Fruit fly (Drosophila melanogaster) whole organism, adult: ENCODE measurements around the gene CG2839.

Experiments used
- CG11617 ChIP-seq: fragments of 200-800 bp; sonication (Bioruptor generic); optimal IDR thresholded peaks from 2 replicates; lab custom pipeline; 2017; ENCODE audit warnings: mild to moderate bottlenecking, missing biosample characterization, missing genetic modification reagents, missing genetic modification characterization
- CG12768 ChIP-seq: fragments of 200-800 bp; sonication (Bioruptor generic); optimal IDR thresholded peaks from 2 replicates; lab custom pipeline; 2017; ENCODE audit warnings: missing biosample characterization, missing genetic modification characterization, mild to moderate bottlenecking, moderate library complexity, missing genetic modification reagents
- CG14711 ChIP-seq: fragments of 200-800 bp; sonication (Bioruptor generic); optimal IDR thresholded peaks from 2 replicates; lab custom pipeline; 2018; ENCODE audit warnings: missing biosample characterization, mild to moderate bottlenecking, missing genetic modification characterization, moderate library complexity
- CG1620 ChIP-seq: fragments of 200-800 bp; sonication (Bioruptor generic); optimal IDR thresholded peaks from 2 replicates; lab custom pipeline; 2016; ENCODE audit warnings: missing biosample characterization, missing genetic modification characterization
- CG33017 ChIP-seq: fragments of 200-800 bp; sonication (Bioruptor generic); optimal IDR thresholded peaks from 2 replicates; lab custom pipeline; 2018; ENCODE audit warnings: missing biosample characterization, mild to moderate bottlenecking, missing genetic modification characterization, moderate library complexity
- CG5204 ChIP-seq: fragments of 200-800 bp; sonication (Bioruptor generic); optimal IDR thresholded peaks from 2 replicates; lab custom pipeline; 2016; ENCODE audit warnings: missing biosample characterization, missing genetic modification characterization
- CG7045 ChIP-seq: fragments of 200-800 bp; sonication (Bioruptor generic); optimal IDR thresholded peaks from 2 replicates; lab custom pipeline; 2017; ENCODE audit warnings: missing biosample characterization, mild to moderate bottlenecking, missing genetic modification characterization
- CG7101 ChIP-seq: fragments of 200-800 bp; sonication (Bioruptor generic); optimal IDR thresholded peaks from 2 replicates; lab custom pipeline; 2018; ENCODE audit warnings: missing biosample characterization, mild to moderate bottlenecking, missing genetic modification characterization, moderate library complexity
- Clk ChIP-seq: fragments of 200-800 bp; sonication (Bioruptor generic); optimal IDR thresholded peaks from 2 replicates; lab custom pipeline; 2017; ENCODE audit warnings: missing biosample characterization, missing genetic modification characterization
- Crg-1 ChIP-seq: fragments of 200-800 bp; sonication (Bioruptor generic); optimal IDR thresholded peaks from 2 replicates; lab custom pipeline; 2016; ENCODE audit warnings: missing biosample characterization, missing genetic modification characterization
- Hr96 ChIP-seq: fragments of 200-800 bp; sonication (Bioruptor generic); optimal IDR thresholded peaks from 2 replicates; lab custom pipeline; 2016; ENCODE audit warnings: missing biosample characterization, missing genetic modification characterization
- Mnt ChIP-seq: fragments of 200-800 bp; sonication (Bioruptor generic); optimal IDR thresholded peaks from 2 replicates; lab custom pipeline; 2016; ENCODE audit warnings: missing biosample characterization, mild to moderate bottlenecking, missing genetic modification characterization
- bab1 ChIP-seq: fragments of 200-800 bp; sonication (Bioruptor generic); optimal IDR thresholded peaks from 3 replicates; lab custom pipeline; 2019; ENCODE audit warnings: missing biosample characterization, mild to moderate bottlenecking, missing genetic modification characterization, moderate library complexity
- cic ChIP-seq: fragments of 200-800 bp; sonication (Bioruptor generic); optimal IDR thresholded peaks from 2 replicates; lab custom pipeline; 2017; ENCODE audit warnings: missing biosample characterization, mild to moderate bottlenecking, missing genetic modification characterization, moderate library complexity
- cnc ChIP-seq, 2 experiments: fragments of >200 bp; optimal IDR thresholded peaks; 2 replicates each; lab custom pipeline; 2017
- kay ChIP-seq: fragments of 200-800 bp; sonication (Bioruptor generic); peaks from one replicate; lab custom pipeline; 2016; ENCODE audit warnings: missing biosample characterization, missing genetic modification characterization, borderline replicate concordance
- ovo ChIP-seq: fragments of 200-800 bp; sonication (Bioruptor generic); optimal IDR thresholded peaks from 2 replicates; lab custom pipeline; 2016; ENCODE audit warnings: missing biosample characterization, missing genetic modification characterization
- pad ChIP-seq: fragments of 200-800 bp; sonication (Bioruptor generic); optimal IDR thresholded peaks from 3 replicates; lab custom pipeline; 2017; ENCODE audit warnings: missing biosample characterization, missing genetic modification characterization, mild to moderate bottlenecking, moderate library complexity, missing genetic modification reagents
- tj ChIP-seq: fragments of 200-800 bp; sonication (Bioruptor generic); optimal IDR thresholded peaks from 3 replicates; lab custom pipeline; 2017; ENCODE audit warnings: missing biosample characterization, mild to moderate bottlenecking, missing genetic modification characterization, moderate library complexity
- toe ChIP-seq: fragments of 200-800 bp; sonication (Bioruptor generic); optimal IDR thresholded peaks from 2 replicates; lab custom pipeline; 2016; ENCODE audit warnings: missing biosample characterization, missing genetic modification characterization

The CG2839 gene

dm6 chr2L:625352-625751 is at the start of gene CG2839:
CG2839 (plus strand) TSS chr2L:625652.
- TF ChIP-seq CG1620 (GFP tag; lab: Kevin White, UChicago) (no peak), tj (GFP tag; lab: Kevin White, UChicago) (no peak), bab1 (GFP tag; lab: Kevin White, UChicago) (no peak), CG7101 (tag; lab: Kevin White, UChicago) (no peak)

dm6 chr2L:576559-577184 is 48.8 kb upstream of the CG2839 start, which contains the start of gene Ptth:
Ptth (minus strand) TSS chr2L:576896.
- TF ChIP-seq cic (no peak), ovo (GFP tag; lab: Kevin White, UChicago) (no peak), bab1 (GFP tag; lab: Kevin White, UChicago) (peak; percentile 10), tj (GFP tag; lab: Kevin White, UChicago) (no peak)

- TF ChIP-seq Clk (GFP tag; lab: Kevin White, UChicago) = no peak
- no peak for TF ChIP-seq CG12768
- no peak for TF ChIP-seq CG1620 (GFP tag; lab: Kevin White, UChicago)
- TF ChIP-seq toe = no peak
- no peak for TF ChIP-seq Hr96 (GFP tag; lab: Kevin White, UChicago)
- TF ChIP-seq pad (GFP tag; lab: Kevin White, UChicago) = no peak
- no peak for TF ChIP-seq Crg-1 (GFP tag; lab: Kevin White, UChicago)
- TF ChIP-seq ovo (GFP tag; lab: Kevin White, UChicago) = no peak
- no peak for TF ChIP-seq CG33017 (tag; lab: Kevin White, UChicago)
- no peak for TF ChIP-seq cic
- no peak for TF ChIP-seq CG7045 (GFP tag; lab: Kevin White, UChicago)
- no peak for TF ChIP-seq CG5204 (GFP tag; lab: Kevin White, UChicago)
Observed at dm6 chr2L:577186-577585, 48.3 kb upstream of the CG2839 start, which contains the start of gene Pph13. Pph13 (plus strand) TSS chr2L:577486.

dm6 chr2L:585268-585667 is 40.2 kb upstream of the CG2839 start:
- no peak for TF ChIP-seq CG33017 (tag; lab: Kevin White, UChicago)
- no peak for TF ChIP-seq Crg-1 (GFP tag; lab: Kevin White, UChicago)
- no peak for TF ChIP-seq Mnt (GFP tag; lab: Kevin White, UChicago)
- no peak for TF ChIP-seq CG7045 (GFP tag; lab: Kevin White, UChicago)
- TF ChIP-seq cnc (optimal IDR thresholded peaks at IDR 0.05; lab: Kevin White, UChicago) = no peak
- TF ChIP-seq CG14711 (tag; lab: Kevin White, UChicago) = no peak
- TF ChIP-seq cic = no peak
- TF ChIP-seq CG1620 (GFP tag; lab: Kevin White, UChicago) = no peak
- no peak for TF ChIP-seq CG12768
- no peak for TF ChIP-seq bab1 (GFP tag; lab: Kevin White, UChicago)
- TF ChIP-seq CG7101 (tag; lab: Kevin White, UChicago) = no peak
- no peak for TF ChIP-seq tj (GFP tag; lab: Kevin White, UChicago)

- TF ChIP-seq ovo (GFP tag; lab: Kevin White, UChicago) = no peak
- TF ChIP-seq Crg-1 (GFP tag; lab: Kevin White, UChicago) = no peak
- no peak for TF ChIP-seq bab1 (GFP tag; lab: Kevin White, UChicago)
- no peak for TF ChIP-seq CG7045 (GFP tag; lab: Kevin White, UChicago)
- no peak for TF ChIP-seq Clk (GFP tag; lab: Kevin White, UChicago)
- TF ChIP-seq tj (GFP tag; lab: Kevin White, UChicago) = no peak
- no peak for TF ChIP-seq Hr96 (GFP tag; lab: Kevin White, UChicago)
- no peak for TF ChIP-seq kay (GFP tag; lab: Kevin White, UChicago)
- TF ChIP-seq CG5204 (GFP tag; lab: Kevin White, UChicago) = no peak
- TF ChIP-seq pad (GFP tag; lab: Kevin White, UChicago) = no peak
- TF ChIP-seq toe = no peak
- no peak for TF ChIP-seq Mnt (GFP tag; lab: Kevin White, UChicago)
- no peak for TF ChIP-seq CG7101 (tag; lab: Kevin White, UChicago)
- no peak for TF ChIP-seq cnc (optimal IDR thresholded peaks at IDR 0.05; lab: Kevin White, UChicago)
- TF ChIP-seq CG12768 = no peak
- TF ChIP-seq CG1620 (GFP tag; lab: Kevin White, UChicago) = no peak
Observed at dm6 chr2L:591511-591910, 33.9 kb upstream of the CG2839 start.

dm6 chr2L:594048-594447 is 31.4 kb upstream of the CG2839 start:
- TF ChIP-seq toe = no peak
- no peak for TF ChIP-seq CG14711 (tag; lab: Kevin White, UChicago)
- no peak for TF ChIP-seq CG7045 (GFP tag; lab: Kevin White, UChicago)
- no peak for TF ChIP-seq cnc (optimal IDR thresholded peaks at IDR 0.05; lab: Kevin White, UChicago)
- no peak for TF ChIP-seq CG1620 (GFP tag; lab: Kevin White, UChicago)
- TF ChIP-seq kay (GFP tag; lab: Kevin White, UChicago) = no peak

- TF ChIP-seq pad (GFP tag; lab: Kevin White, UChicago) (no peak), CG14711 (tag; lab: Kevin White, UChicago) (no peak), CG1620 (GFP tag; lab: Kevin White, UChicago) (no peak), ovo (GFP tag; lab: Kevin White, UChicago) (no peak), Clk (GFP tag; lab: Kevin White, UChicago) (no peak), tj (GFP tag; lab: Kevin White, UChicago) (no peak), CG11617 (GFP tag; lab: Kevin White, UChicago) (no peak), CG7101 (tag; lab: Kevin White, UChicago) (no peak), CG12768 (no peak), cnc (optimal IDR thresholded peaks at IDR 0.05; lab: Kevin White, UChicago) (no peak), CG5204 (GFP tag; lab: Kevin White, UChicago) (no peak), CG7045 (GFP tag; lab: Kevin White, UChicago) (no peak), bab1 (GFP tag; lab: Kevin White, UChicago) (no peak), Hr96 (GFP tag; lab: Kevin White, UChicago) (no peak), cic (no peak)
Observed at dm6 chr2L:594635-595384, 30.6 kb upstream of the CG2839 start, which contains the start of gene Gsc. Gsc (minus strand) TSS chr2L:594685.
